Worm (Caenorhabditis elegans): ENCODE data around the gene W05B10.3.
A peak's percentile ranks its signal among the peaks of the same experiment; 100 is the strongest.

ce11 chrV:12637764-12638502 lies 23.6 kb downstream of the W05B10.3 start:
- TF ChIP-seq ces-1 (GFP tag; optimal IDR thresholded peaks at IDR 0.05), result no peak
- TF ChIP-seq snpc-4 (tag; optimal IDR thresholded peaks at IDR 0.05), result no peak
- peak; percentile 46 for TF ChIP-seq pqm-1 (tag; optimal IDR thresholded peaks at IDR 0.05)
- TF ChIP-seq tbx-2 (tag; optimal IDR thresholded peaks at IDR 0.05), result no peak
- TF ChIP-seq mef-2 (tag; optimal IDR thresholded peaks at IDR 0.05), result no peak
- TF ChIP-seq rnt-1 (tag; optimal IDR thresholded peaks at IDR 0.05), result peak; percentile 19
- no peak for TF ChIP-seq snu-23 (GFP tag; optimal IDR thresholded peaks at IDR 0.05)
- TF ChIP-seq ztf-4 (tag; optimal IDR thresholded peaks at IDR 0.05), result no peak
- no peak for TF ChIP-seq unc-62 (GFP tag; optimal IDR thresholded peaks at IDR 0.05)
- peak in 1 of 6 experiments; percentile 3 for TF ChIP-seq elt-3 (tag; optimal IDR thresholded peaks at IDR 0.05)
- TF ChIP-seq nhr-237 (tag; optimal IDR thresholded peaks at IDR 0.05), result no peak

Measured in whole organism, L1 larva.